Worm (Caenorhabditis elegans): Measurements from ENCODE around the gene ZK381.8.

DNA sequence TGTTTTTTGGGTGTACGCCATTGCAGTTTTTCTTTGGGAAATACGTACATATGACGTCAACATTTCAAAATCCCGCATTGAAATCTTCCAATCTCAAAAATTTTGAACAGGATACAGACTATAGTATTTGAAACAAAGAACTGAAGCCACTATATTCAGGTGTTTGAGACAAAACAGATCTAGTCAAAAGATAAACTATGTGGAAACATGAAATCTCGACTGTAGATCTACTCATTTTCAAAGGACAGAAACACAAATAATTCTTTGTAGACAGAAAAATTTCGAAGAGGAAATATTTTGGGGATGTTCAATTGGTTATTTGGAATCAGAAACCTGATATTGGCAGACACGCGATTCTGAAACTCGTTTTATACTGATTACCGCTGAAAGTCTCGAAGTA lies 44.7 kb downstream of the ZK381.8 start:
- no peak for TF ChIP-seq lsy-2 (tag; optimal IDR thresholded peaks at IDR 0.05)
- TF ChIP-seq ama-1 (optimal IDR thresholded peaks at IDR 0.05) = no peak
- no peak for TF ChIP-seq saeg-2 (GFP tag; IDR thresholded peaks at IDR 0.05)
- no peak for TF ChIP-seq unc-39 (tag; optimal IDR thresholded peaks at IDR 0.05)
- TF ChIP-seq R02D3.7 (tag; optimal IDR thresholded peaks at IDR 0.05) = no peak
- no peak for TF ChIP-seq daf-12 (tag; optimal IDR thresholded peaks at IDR 0.05)
- TF ChIP-seq hlh-11 (tag; optimal IDR thresholded peaks at IDR 0.05) = no peak
- no peak for TF ChIP-seq unc-62 (GFP tag; optimal IDR thresholded peaks at IDR 0.05 in 1 of 2)
- no peak for TF ChIP-seq unc-62 (tag; optimal IDR thresholded peaks at IDR 0.05)
- no peak for TF ChIP-seq nhr-111 (GFP tag; optimal IDR thresholded peaks at IDR 0.05)
